Worm (Caenorhabditis elegans) whole organism, L4/young adult: ENCODE data around the gene mes-2.

Source experiments
- W03F9.2 ChIP-seq: fragments of 150-350 bp; optimal IDR thresholded peaks from 2 replicates; lab custom pipeline; 2014; ENCODE audit warnings: missing biosample characterization, missing genetic modification characterization
- dao-5 ChIP-seq: sonication (generic microtip); optimal IDR thresholded peaks from 2 replicates; lab custom pipeline; 2016; ENCODE audit warnings: missing genotype, missing genetic modification characterization, moderate library complexity, missing compliant biosample characterization
- him-1 ChIP-seq: sonication (generic microtip); optimal IDR thresholded peaks from 2 replicates; lab custom pipeline; 2016; ENCODE audit warnings: missing genotype, missing genetic modification reagents, missing genetic modification characterization, missing compliant biosample characterization

DNA sequence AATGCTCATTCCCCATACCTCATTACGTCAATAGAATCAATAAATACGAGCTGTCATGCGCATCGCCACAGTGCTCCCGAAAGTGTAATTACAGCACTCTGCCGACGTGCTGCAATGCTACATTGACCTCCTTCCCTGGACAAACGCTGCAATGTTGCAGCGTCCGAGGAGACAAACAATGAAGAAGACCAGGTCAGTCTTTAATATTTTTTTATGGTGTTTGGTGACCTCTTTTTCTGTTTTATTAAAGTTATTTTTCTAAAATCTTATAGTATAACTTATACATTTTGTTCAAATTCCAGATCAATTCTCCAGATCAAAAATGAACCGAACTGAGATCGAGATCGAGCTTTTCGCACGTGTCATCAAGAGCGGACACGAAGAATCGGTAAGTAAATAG, 2.3 kb upstream of the mes-2 start, which contains the start of gene sdz-26:
- TF ChIP-seq him-1 (tag; lab: Kevin White, UChicago) (no peak), W03F9.2 (tag; lab: Kevin White, UChicago) (no peak), dao-5 (tag; lab: Kevin White, UChicago) (no peak)
